Worm (Caenorhabditis elegans): ENCODE results near the gene fbxb-22.

The fbxb-22 gene

ce11 chrIII:11876130-11876529 lies 7.4 kb downstream of the fbxb-22 start:
- TF ChIP-seq lin-1 (GFP tag; IDR thresholded peaks at IDR 0.05): no peak
- TF ChIP-seq dmd-8 (GFP tag; IDR thresholded peaks at IDR 0.05): peak; percentile 55; the same call in 1 of the 2 replicates
- TF ChIP-seq unc-62 (GFP tag; optimal IDR thresholded peaks at IDR 0.05 in 1 of 2): peak in 1 of 2 experiments; percentile 79
- no peak for TF ChIP-seq unc-62 (tag; optimal IDR thresholded peaks at IDR 0.05)
- no peak for TF ChIP-seq mep-1 (tag; optimal IDR thresholded peaks at IDR 0.05)
- TF ChIP-seq jun-1 (tag; optimal IDR thresholded peaks at IDR 0.05): no peak
- TF ChIP-seq D1046.2 (GFP tag; IDR thresholded peaks at IDR 0.05): 0 out of 2 replicates have a peak, but pooled peaks have one; percentile 32
- TF ChIP-seq F26F4.8 (GFP tag; conservative IDR thresholded peaks at IDR 0.05): 0 out of 2 replicates have a peak, but pooled peaks have one; percentile 28
- TF ChIP-seq ceh-44 (GFP tag; IDR thresholded peaks at IDR 0.05): no peak

DNA sequence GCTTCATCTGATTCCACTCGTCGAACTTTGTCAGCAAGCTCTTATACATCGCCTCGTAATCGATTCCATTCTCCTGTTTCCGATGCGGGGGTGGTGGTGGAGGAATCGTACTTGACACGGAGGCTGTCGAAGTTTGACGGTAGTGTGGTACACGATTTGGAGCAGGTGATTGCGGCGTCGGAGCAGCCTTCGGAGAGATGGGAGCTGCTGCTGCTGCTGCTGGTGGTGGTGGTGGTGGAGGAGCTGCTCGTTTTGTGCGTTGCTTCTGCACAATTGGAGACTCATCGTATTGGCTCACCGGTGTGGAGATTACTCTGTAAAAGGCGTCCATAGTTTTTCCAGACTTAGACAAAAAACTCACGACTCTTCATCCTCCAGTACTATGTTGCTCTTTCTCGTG lies 9.3 kb downstream of the fbxb-22 start:
- no peak for TF ChIP-seq arid-1 (GFP tag; conservative IDR thresholded peaks at IDR 0.05)
- peak; percentile 25; the same call in 1 of the 2 replicates for TF ChIP-seq pha-4 (GFP tag; IDR thresholded peaks at IDR 0.05)
- TF ChIP-seq pha-4 (tag; optimal IDR thresholded peaks at IDR 0.05): no peak
- peak; percentile 81 for TF ChIP-seq set-16 (GFP tag; IDR thresholded peaks at IDR 0.05)
- no peak for TF ChIP-seq T26A8.4 (GFP tag; IDR thresholded peaks at IDR 0.05)

DNA sequence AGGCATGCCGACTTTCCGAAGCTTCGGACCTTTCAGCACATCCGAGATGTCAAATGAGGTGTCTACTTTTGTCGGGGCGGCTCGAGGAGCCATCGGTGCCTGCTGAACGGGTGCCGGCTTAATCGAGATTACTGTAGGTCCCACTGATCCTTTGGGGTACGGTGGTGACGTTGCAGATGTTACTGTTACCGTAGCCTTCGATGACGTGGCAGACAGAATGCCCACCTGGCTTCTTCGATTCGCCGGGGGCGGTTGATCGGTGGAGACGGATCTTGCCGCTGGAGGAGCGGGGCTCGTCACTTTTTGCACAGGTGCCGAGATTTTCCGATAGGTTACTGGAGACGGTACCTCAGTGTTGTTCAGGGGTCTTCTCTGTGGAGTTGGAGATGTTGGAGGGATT lies 11.9 kb downstream of the fbxb-22 start:
- TF ChIP-seq set-16 (GFP tag; IDR thresholded peaks at IDR 0.05) (peak; percentile 75; the same call in 1 of the 2 replicates), unc-62 (GFP tag; optimal IDR thresholded peaks at IDR 0.05 in 1 of 2) (no peak), unc-62 (tag; optimal IDR thresholded peaks at IDR 0.05) (no peak), mdt-29 (GFP tag; IDR thresholded peaks at IDR 0.05) (no peak)

- no peak for TF ChIP-seq R02D3.7 (tag; optimal IDR thresholded peaks at IDR 0.05)
- peak; percentile 72 to 91 for TF ChIP-seq lsy-2 (tag; optimal IDR thresholded peaks at IDR 0.05)
- TF ChIP-seq ceh-62 (tag; optimal IDR thresholded peaks at IDR 0.05): no peak
- no peak for TF ChIP-seq ceh-32 (tag; optimal IDR thresholded peaks at IDR 0.05; ENCODE audit: poor library complexity)
- peak; percentile 27 for TF ChIP-seq pqm-1 (tag; optimal IDR thresholded peaks at IDR 0.05)
- TF ChIP-seq dmd-6 (GFP tag; IDR thresholded peaks at IDR 0.05): peak; percentile 84
- peak; percentile 86 for TF ChIP-seq hlh-30 (tag; optimal IDR thresholded peaks at IDR 0.05; ENCODE audit: insufficient read depth)
- TF ChIP-seq Y5F2A.4 (GFP tag; optimal IDR thresholded peaks at IDR 0.05): no peak
- TF ChIP-seq lin-13 (GFP tag; optimal IDR thresholded peaks at IDR 0.05): peak; percentile 84
- no peak for TF ChIP-seq saeg-2 (GFP tag; IDR thresholded peaks at IDR 0.05)
- peak; percentile 25 for TF ChIP-seq nhr-48 (tag; optimal IDR thresholded peaks at IDR 0.05)
- TF ChIP-seq nhr-6 (tag; optimal IDR thresholded peaks at IDR 0.05): peak; percentile 91
- TF ChIP-seq unc-130 (GFP tag; optimal IDR thresholded peaks at IDR 0.05): no peak
- TF ChIP-seq php-3 (GFP tag; IDR thresholded peaks at IDR 0.05): 0 out of 2 replicates have a peak, but pooled peaks have one; percentile 38
- TF ChIP-seq tag-97 (GFP tag; IDR thresholded peaks at IDR 0.05): no peak
- no peak for TF ChIP-seq D1046.2 (GFP tag; IDR thresholded peaks at IDR 0.05)
- peak; percentile 87 for TF ChIP-seq hlh-11 (tag; optimal IDR thresholded peaks at IDR 0.05)
- no peak for TF ChIP-seq daf-8 (GFP tag; IDR thresholded peaks at IDR 0.05)
- TF ChIP-seq lim-7 (GFP tag; IDR thresholded peaks at IDR 0.05): no peak
- no peak for TF ChIP-seq lin-15B (tag; optimal IDR thresholded peaks at IDR 0.05)
- TF ChIP-seq spr-1 (tag; optimal IDR thresholded peaks at IDR 0.05): peak; percentile 50
- TF ChIP-seq F49E8.2 (tag; optimal IDR thresholded peaks at IDR 0.05; ENCODE audit: borderline replicate concordance): no peak
- TF ChIP-seq madf-5 (GFP tag; IDR thresholded peaks at IDR 0.05): no peak
- TF ChIP-seq set-16 (GFP tag; IDR thresholded peaks at IDR 0.05): peak; percentile 21; the same call in 1 of the 2 replicates
- peak; percentile 85 for TF ChIP-seq mxl-3 (GFP tag; optimal IDR thresholded peaks at IDR 0.05)
- no peak for TF ChIP-seq Y75B8A.6 (GFP tag; IDR thresholded peaks at IDR 0.05)
- TF ChIP-seq mxl-2 (GFP tag; conservative IDR thresholded peaks at IDR 0.05): no peak
- no peak for TF ChIP-seq Y48G9A.11 (GFP tag; IDR thresholded peaks at IDR 0.05)
- TF ChIP-seq ztf-11 (tag; optimal IDR thresholded peaks at IDR 0.05): no peak
- peak; percentile 79; the same call in 1 of the 2 replicates for TF ChIP-seq ceh-44 (GFP tag; IDR thresholded peaks at IDR 0.05)
- no peak for TF ChIP-seq nhr-25 (tag; optimal IDR thresholded peaks at IDR 0.05; ENCODE audit: borderline replicate concordance, insufficient read depth)
- TF ChIP-seq lin-38 (GFP tag; IDR thresholded peaks at IDR 0.05): peak; percentile 74
- 0 out of 2 replicates have a peak, but pooled peaks have one; percentile 23 for TF ChIP-seq egl-43 (GFP tag; IDR thresholded peaks at IDR 0.05)
These were observed 13.5 kb downstream of the fbxb-22 start for ce11 chrIII:11870009-11870408.

All from whole organism, L4 larva.